Worm (Caenorhabditis elegans): ENCODE measurements around the gene C17H11.4.
A peak's percentile ranks its signal among the peaks of the same experiment; 100 is the strongest.

The C17H11.4 gene

ce11 chrX:8155969-8156368 lies 25.5 kb downstream of the C17H11.4 start:
- peak; percentile 51 for TF ChIP-seq nhr-43 (tag; optimal IDR thresholded peaks at IDR 0.05; ENCODE audit: poor library complexity, severe bottlenecking)
- no peak for TF ChIP-seq nhr-11 (tag; optimal IDR thresholded peaks at IDR 0.05)

DNA sequence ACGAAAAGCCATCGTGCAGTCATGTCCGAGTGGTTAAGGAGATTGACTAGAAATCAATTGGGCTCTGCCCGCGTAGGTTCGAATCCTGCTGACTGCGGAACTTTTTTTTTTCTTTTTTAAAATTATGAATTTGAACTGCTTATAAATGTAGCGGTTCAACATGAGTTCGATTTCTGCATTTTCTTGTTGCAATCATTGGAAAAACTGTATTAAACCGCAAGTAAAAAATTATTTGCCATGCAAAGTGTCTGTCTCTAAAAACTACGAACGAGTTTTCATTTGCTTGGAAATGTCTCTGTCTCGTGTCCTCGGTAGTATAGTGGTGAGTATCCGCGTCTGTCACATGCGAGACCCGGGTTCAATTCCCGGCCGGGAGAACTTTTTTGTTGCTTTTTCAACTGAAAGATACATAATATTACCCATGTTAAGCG lies 26.0 kb downstream of the C17H11.4 start:
- TF ChIP-seq pha-4 (tag; optimal IDR thresholded peaks at IDR 0.05) (peak; percentile 49), lin-39 (tag; optimal IDR thresholded peaks at IDR 0.05) (peak; percentile 11), elt-2 (tag; optimal IDR thresholded peaks at IDR 0.05) (peak; percentile 12), lin-15B (tag; optimal IDR thresholded peaks at IDR 0.05) (peak; percentile 1), nhr-23 (tag; optimal IDR thresholded peaks at IDR 0.05) (peak; percentile 20), nfya-1 (tag; optimal IDR thresholded peaks at IDR 0.05; ENCODE audit: insufficient read depth) (peak; percentile 32)

- TF ChIP-seq hmg-11 (tag; optimal IDR thresholded peaks at IDR 0.05): peak; percentile 35
- peak; percentile 36 for TF ChIP-seq pqm-1 (tag; optimal IDR thresholded peaks at IDR 0.05)
- peak; percentile 32 for TF ChIP-seq elt-2 (tag; optimal IDR thresholded peaks at IDR 0.05)
- peak; percentile 11 for TF ChIP-seq nhr-43 (tag; optimal IDR thresholded peaks at IDR 0.05; ENCODE audit: poor library complexity, severe bottlenecking)
- TF ChIP-seq pha-4 (tag; optimal IDR thresholded peaks at IDR 0.05): peak; percentile 5
- TF ChIP-seq nfya-1 (tag; optimal IDR thresholded peaks at IDR 0.05; ENCODE audit: insufficient read depth): peak; percentile 7
- TF ChIP-seq ceh-28 (tag; optimal IDR thresholded peaks at IDR 0.05): peak; percentile 1
Measured at ce11 chrX:8154374-8154836, 27.0 kb downstream of the C17H11.4 start.

DNA sequence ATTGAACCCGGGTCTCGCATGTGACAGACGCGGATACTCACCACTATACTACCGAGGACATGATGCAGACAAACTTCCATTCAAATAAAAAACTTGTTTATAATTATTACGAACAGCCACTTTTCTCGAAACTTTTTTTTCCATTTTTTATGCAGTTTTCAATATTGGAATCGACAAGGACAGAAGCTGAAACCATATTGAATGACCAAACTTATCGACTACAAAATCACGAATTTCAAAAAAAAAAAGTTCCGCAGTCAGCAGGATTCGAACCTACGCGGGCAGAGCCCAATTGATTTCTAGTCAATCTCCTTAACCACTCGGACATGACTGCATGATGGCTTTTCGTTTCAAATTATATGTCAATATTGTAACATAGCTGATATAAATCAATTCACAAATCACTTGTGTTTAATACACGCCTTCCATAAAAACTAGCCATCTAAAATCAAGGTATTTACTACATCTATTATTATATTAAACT lies 28.8 kb downstream of the C17H11.4 start:
- TF ChIP-seq elt-2 (tag; optimal IDR thresholded peaks at IDR 0.05): peak; percentile 2

DNA sequence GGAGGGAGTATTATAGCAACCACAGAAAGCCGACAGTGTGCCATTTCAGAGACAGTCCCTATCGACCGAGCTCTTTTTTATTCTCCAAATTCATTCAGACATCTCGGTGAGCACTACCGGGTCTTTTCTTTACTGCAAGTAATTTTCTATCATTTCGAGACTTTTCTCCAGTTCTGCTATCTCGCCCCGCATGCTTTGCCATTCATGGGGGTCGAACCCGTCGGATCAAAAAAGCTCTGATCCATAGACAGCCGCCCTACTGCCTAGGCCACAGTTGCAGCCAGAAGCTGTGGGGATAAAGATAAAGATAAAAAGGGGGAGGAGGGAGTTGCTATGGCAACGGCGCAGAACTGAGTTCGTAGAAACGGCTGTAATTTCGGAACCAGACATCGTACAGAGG lies 30.0 kb downstream of the C17H11.4 start:
- TF ChIP-seq fkh-10 (GFP tag; optimal IDR thresholded peaks at IDR 0.05) (no peak), ceh-82 (tag; optimal IDR thresholded peaks at IDR 0.05) (no peak), lin-39 (tag; optimal IDR thresholded peaks at IDR 0.05) (no peak), aly-2 (tag; optimal IDR thresholded peaks at IDR 0.05) (no peak), unc-62 (GFP tag; optimal IDR thresholded peaks at IDR 0.05) (no peak), mdl-1 (tag; optimal IDR thresholded peaks at IDR 0.05) (no peak), jun-1 (tag; optimal IDR thresholded peaks at IDR 0.05) (no peak), pqm-1 (tag; optimal IDR thresholded peaks at IDR 0.05) (no peak), nfya-1 (tag; optimal IDR thresholded peaks at IDR 0.05; ENCODE audit: insufficient read depth) (no peak), zag-1 (tag; optimal IDR thresholded peaks at IDR 0.05) (no peak), unc-39 (tag; optimal IDR thresholded peaks at IDR 0.05) (no peak), ceh-16 (tag; optimal IDR thresholded peaks at IDR 0.05) (no peak), mml-1 (tag; optimal IDR thresholded peaks at IDR 0.05) (no peak), tbx-2 (tag; optimal IDR thresholded peaks at IDR 0.05) (no peak), elt-3 (tag; optimal IDR thresholded peaks at IDR 0.05) (no peak), ztf-4 (tag; optimal IDR thresholded peaks at IDR 0.05) (no peak), fkh-2 (tag; optimal IDR thresholded peaks at IDR 0.05) (no peak), ceh-9 (tag; optimal IDR thresholded peaks at IDR 0.05) (no peak), hmg-11 (tag; optimal IDR thresholded peaks at IDR 0.05) (no peak)

- TF ChIP-seq snpc-4 (tag; optimal IDR thresholded peaks at IDR 0.05) (no peak), nhr-67 (tag; optimal IDR thresholded peaks at IDR 0.05) (no peak), fkh-2 (tag; optimal IDR thresholded peaks at IDR 0.05) (no peak), nhr-12 (tag; optimal IDR thresholded peaks at IDR 0.05) (no peak), elt-3 (tag; optimal IDR thresholded peaks at IDR 0.05) (no peak), mdl-1 (tag; optimal IDR thresholded peaks at IDR 0.05) (no peak), ama-1 (optimal IDR thresholded peaks at IDR 0.05) (no peak), lsy-12 (tag; optimal IDR thresholded peaks at IDR 0.05) (no peak), nhr-23 (tag; optimal IDR thresholded peaks at IDR 0.05) (no peak), ZK546.5 (tag; optimal IDR thresholded peaks at IDR 0.05) (no peak), R02D3.7 (tag; optimal IDR thresholded peaks at IDR 0.05) (no peak)
Measured at ce11 chrX:8150621-8151020, 30.8 kb downstream of the C17H11.4 start, which contains the start of gene F22F1.2. TSS of gene F22F1.2 (minus strand) at chrX:8150721.

All from whole organism, L3 larva.